Worm (Caenorhabditis elegans) whole organism, L2 larva: ENCODE results near the gene F49C12.5.

Experiments used
- R02D3.7 ChIP-seq: fragments of 150-350 bp; optimal IDR thresholded peaks from 2 replicates; lab custom pipeline; 2014; ENCODE audit warnings: missing biosample characterization, missing genetic modification characterization
- lsy-2 ChIP-seq, 2 experiments: fragments of 150-350 bp in 1 of 2; sonication (generic microtip) in 1 of 2; optimal IDR thresholded peaks; 2 replicates each; lab custom pipeline; 2014 to 2017; ENCODE audit warnings: missing biosample characterization in 2 of 2, missing genetic modification characterization in 2 of 2
- sem-4 ChIP-seq: fragments of 150-350 bp; optimal IDR thresholded peaks from 2 replicates; lab custom pipeline; 2014; ENCODE audit warnings: missing biosample characterization, missing genetic modification reagents, missing genetic modification characterization

- TF ChIP-seq R02D3.7, result no peak
- no peak for TF ChIP-seq sem-4
- no peak for TF ChIP-seq lsy-2 (tag; optimal IDR thresholded peaks at IDR 0.05; lab: Kevin White, UChicago)
Observed at ce11 chrIV:9289635-9290034, 15.1 kb upstream of the F49C12.5 start.
